Worm (Caenorhabditis elegans) whole organism, L3 larva: ENCODE measurements around the gene csa-1.

Experiments
- ceh-16 ChIP-seq: sonication (generic microtip); optimal IDR thresholded peaks from 2 replicates; lab custom pipeline; 2017; ENCODE audit warnings: missing biosample characterization, missing genetic modification characterization
- fos-1 ChIP-seq: fragments of 150-350 bp; optimal IDR thresholded peaks from 2 replicates; lab custom pipeline; 2014; ENCODE audit warnings: missing biosample characterization, missing genetic modification characterization
- jun-1 ChIP-seq: fragments of 150-350 bp; optimal IDR thresholded peaks from 2 replicates; lab custom pipeline; 2014; ENCODE audit warnings: missing biosample characterization, missing genetic modification reagents, missing genetic modification characterization
- lin-15B ChIP-seq: fragments of 150-350 bp; optimal IDR thresholded peaks from 2 replicates; lab custom pipeline; 2014; ENCODE audit warnings: missing biosample characterization, missing genetic modification characterization
- nhr-237 ChIP-seq: fragments of 150-350 bp; optimal IDR thresholded peaks from 2 replicates; lab custom pipeline; 2014; ENCODE audit warnings: missing biosample characterization, missing genetic modification characterization
- pqm-1 ChIP-seq: fragments of 150-350 bp; optimal IDR thresholded peaks from 2 replicates; lab custom pipeline; 2017; ENCODE audit warnings: missing biosample characterization, missing genetic modification characterization, inconsistent platforms
- tbx-2 ChIP-seq: sonication (generic microtip); optimal IDR thresholded peaks from 2 replicates; lab custom pipeline; 2016; ENCODE audit warnings: mild to moderate bottlenecking, missing genetic modification characterization, missing compliant biosample characterization

DNA sequence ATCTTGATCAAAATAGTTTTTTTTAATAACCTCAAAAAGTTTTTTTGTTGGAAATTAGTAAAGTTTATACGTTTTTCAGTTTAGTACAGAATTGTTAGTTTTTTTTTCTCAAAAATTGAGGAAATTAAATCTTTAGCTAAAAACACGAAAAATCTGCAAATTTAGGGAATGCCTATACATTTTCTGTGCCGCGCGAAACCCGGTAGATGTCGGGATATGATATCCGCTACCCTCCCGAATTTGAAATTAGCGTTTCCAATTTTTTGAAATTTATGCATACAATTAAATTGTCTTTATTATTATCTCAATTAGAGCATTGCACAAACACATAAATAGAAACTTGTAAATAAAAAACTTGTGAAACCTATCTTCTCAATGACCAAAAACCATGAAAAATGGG lies 13.5 kb upstream of the csa-1 start:
- no peak for TF ChIP-seq ceh-16
- no peak for TF ChIP-seq fos-1 (tag; lab: Kevin White, UChicago)
- no peak for TF ChIP-seq jun-1 (tag; lab: Kevin White, UChicago)
- no peak for TF ChIP-seq nhr-237 (tag; lab: Kevin White, UChicago)
- no peak for TF ChIP-seq tbx-2 (tag; lab: Kevin White, UChicago)
- TF ChIP-seq lin-15B (tag; lab: Kevin White, UChicago), result no peak
- no peak for TF ChIP-seq pqm-1 (tag; lab: Kevin White, UChicago)
